Fruit fly (Drosophila melanogaster) whole organism, embryonic: ENCODE measurements around the gene bin.
A peak's percentile ranks its signal among the peaks of the same experiment; 100 is the strongest.

Experiments used
- Antp ChIP-seq: fragments of 200-800 bp; sonication (Bioruptor generic); optimal IDR thresholded peaks from 3 replicates; lab custom pipeline; 2016; ENCODE audit warnings: missing biosample characterization, missing genetic modification characterization
- CG10462 ChIP-seq: fragments of 200-800 bp; sonication (Bioruptor generic); optimal IDR thresholded peaks from 2 replicates; lab custom pipeline; 2016; ENCODE audit warnings: missing biosample characterization, missing genetic modification characterization
- CG10565 ChIP-seq: fragments of 200-800 bp; sonication (Bioruptor generic); optimal IDR thresholded peaks from 3 replicates; lab custom pipeline; 2016; ENCODE audit warnings: missing biosample characterization, mild to moderate bottlenecking, missing genetic modification characterization
- CG14860 ChIP-seq: fragments of 200-800 bp; sonication (Bioruptor generic); IDR thresholded peaks from 3 replicates; pipeline ENCODE4 v1.3.6; 2022; ENCODE audit warnings: missing biosample characterization, missing genetic modification characterization; ENCODE audit not compliant: partially characterized antibody
- CG1529 ChIP-seq: fragments of 200-800 bp; sonication (Bioruptor generic); optimal IDR thresholded peaks from 3 replicates; lab custom pipeline; 2018; ENCODE audit warnings: missing biosample characterization, missing genetic modification characterization
- CG16813 ChIP-seq: fragments of 200-800 bp; sonication (Bioruptor generic); IDR thresholded peaks from 3 replicates; pipeline ENCODE4 v1.3.6; 2022; ENCODE audit warnings: missing biosample characterization, missing genetic modification characterization; ENCODE audit not compliant: partially characterized antibody
- CG16863 ChIP-seq: fragments of 200-800 bp; sonication (Bioruptor generic); optimal IDR thresholded peaks from 3 replicates; lab custom pipeline; 2016; ENCODE audit warnings: missing biosample characterization, missing genetic modification characterization
- CG17186 ChIP-seq: fragments of 200-800 bp; sonication (Bioruptor generic); optimal IDR thresholded peaks from 3 replicates; lab custom pipeline; 2017; ENCODE audit warnings: missing biosample characterization, missing genetic modification reagents, missing genetic modification characterization
- CG1792 ChIP-seq: fragments of 200-800 bp; sonication (Bioruptor generic); optimal IDR thresholded peaks from 2 replicates; lab custom pipeline; 2016; ENCODE audit warnings: missing biosample characterization, missing genetic modification characterization
- CG18262 ChIP-seq: fragments of 200-800 bp; optimal IDR thresholded peaks from 3 replicates; lab custom pipeline; 2019; ENCODE audit warnings: missing biosample characterization, mild to moderate bottlenecking, missing genetic modification characterization, moderate library complexity
- CG2202 ChIP-seq: fragments of 200-800 bp; sonication (Bioruptor generic); optimal IDR thresholded peaks from 2 replicates; lab custom pipeline; 2018; ENCODE audit warnings: missing biosample characterization, mild to moderate bottlenecking, missing genetic modification characterization
- CG30403 ChIP-seq: fragments of 200-800 bp; sonication (Bioruptor generic); optimal IDR thresholded peaks from 3 replicates; lab custom pipeline; 2016; ENCODE audit warnings: missing biosample characterization, missing genetic modification characterization
- CG30431 ChIP-seq: fragments of 200-800 bp; sonication (Bioruptor generic); optimal IDR thresholded peaks from 2 replicates; lab custom pipeline; 2017; ENCODE audit warnings: missing biosample characterization, missing genetic modification characterization
- CG32772 ChIP-seq: fragments of 200-800 bp; sonication (Bioruptor generic); IDR thresholded peaks from 2 replicates; pipeline ENCODE4 v1.3.6; 2022; ENCODE audit warnings: missing biosample characterization, missing genetic modification characterization
- CG33213 ChIP-seq: fragments of 200-800 bp; sonication (Bioruptor generic); optimal IDR thresholded peaks from 3 replicates; lab custom pipeline; 2016; ENCODE audit warnings: missing biosample characterization, missing genetic modification characterization
- CG34224 ChIP-seq: fragments of 200-800 bp; sonication (Bioruptor generic); IDR thresholded peaks from 3 replicates; pipeline ENCODE4 v1.3.6; 2022; ENCODE audit warnings: missing biosample characterization, missing genetic modification characterization; ENCODE audit not compliant: partially characterized antibody
- CG34376 ChIP-seq: fragments of 200-800 bp; sonication (Bioruptor generic); optimal IDR thresholded peaks from 2 replicates; lab custom pipeline; 2018; ENCODE audit warnings: missing biosample characterization, mild to moderate bottlenecking, missing genetic modification characterization
- CG4328 ChIP-seq: fragments of 200-800 bp; sonication (Bioruptor generic); optimal IDR thresholded peaks from 3 replicates; lab custom pipeline; 2017; ENCODE audit warnings: missing biosample characterization, missing genetic modification reagents, missing genetic modification characterization
- CG4360 ChIP-seq: fragments of 200-800 bp; sonication (Bioruptor generic); IDR thresholded peaks from 2 replicates; pipeline ENCODE4 v1.3.6; 2022; ENCODE audit warnings: missing biosample characterization, missing genetic modification characterization
- CG43689 ChIP-seq: fragments of 200-800 bp; sonication (Bioruptor generic); IDR thresholded peaks from 2 replicates; pipeline ENCODE4 v1.3.6; 2022; ENCODE audit warnings: missing biosample characterization, missing genetic modification characterization
- CG5953 ChIP-seq: fragments of 200-800 bp; sonication (Bioruptor generic); IDR thresholded peaks from 2 replicates; pipeline ENCODE4 v1.3.6; 2022; ENCODE audit warnings: missing biosample characterization, missing genetic modification characterization
- CG6683 ChIP-seq: fragments of 200-800 bp; sonication (Bioruptor generic); optimal IDR thresholded peaks from 2 replicates; lab custom pipeline; 2017; ENCODE audit warnings: missing biosample characterization, mild to moderate bottlenecking, missing genetic modification characterization, missing genetic modification reagents
- CG7357 ChIP-seq: fragments of 200-800 bp; sonication (Bioruptor generic); IDR thresholded peaks from 3 replicates; pipeline ENCODE4 v1.3.6; 2022; ENCODE audit warnings: missing biosample characterization, missing genetic modification characterization
- CG7556 ChIP-seq: fragments of 200-800 bp; sonication (Bioruptor generic); optimal IDR thresholded peaks from 2 replicates; lab custom pipeline; 2017; ENCODE audit warnings: missing biosample characterization, mild to moderate bottlenecking, missing genetic modification characterization
- CG8765 ChIP-seq: fragments of 200-800 bp; sonication (Bioruptor generic); IDR thresholded peaks from 2 replicates; pipeline ENCODE4 v1.3.6; 2022; ENCODE audit warnings: missing biosample characterization, missing genetic modification characterization
- CG9797 ChIP-seq: fragments of 200-800 bp; sonication (Bioruptor generic); optimal IDR thresholded peaks from 3 replicates; lab custom pipeline; 2018; ENCODE audit warnings: missing biosample characterization, mild to moderate bottlenecking, missing genetic modification characterization
- Doc3 ChIP-seq: fragments of 200-800 bp; sonication (Bioruptor generic); IDR thresholded peaks from 3 replicates; pipeline ENCODE4 v1.3.6; 2022; ENCODE audit warnings: missing biosample characterization, missing genetic modification characterization; ENCODE audit not compliant: partially characterized antibody
- E2f1 ChIP-seq: fragments of 200-800 bp; sonication (Bioruptor generic); IDR thresholded peaks from 2 replicates; pipeline ENCODE4 v1.3.6; 2022; ENCODE audit warnings: missing biosample characterization, missing genetic modification characterization
- MBD-R2 ChIP-seq: fragments of 200-800 bp; sonication (Bioruptor generic); IDR thresholded peaks from 2 replicates; pipeline ENCODE4 v1.3.6; 2022; ENCODE audit warnings: missing biosample characterization, missing genetic modification characterization
- Med ChIP-seq: fragments of 200-800 bp; sonication (Bioruptor generic); peaks from one replicate; lab custom pipeline; 2016; ENCODE audit warnings: missing biosample characterization, missing genetic modification characterization, mild to moderate bottlenecking, inconsistent platforms, moderate library complexity
- Myb ChIP-seq: fragments of 200-800 bp; sonication (Bioruptor generic); optimal IDR thresholded peaks from 2 replicates; lab custom pipeline; 2016; ENCODE audit warnings: missing biosample characterization, missing genetic modification characterization
- Nf-YC ChIP-seq: fragments of 200-800 bp; optimal IDR thresholded peaks from 3 replicates; lab custom pipeline; 2019; ENCODE audit warnings: missing biosample characterization, mild to moderate bottlenecking, missing genetic modification characterization, moderate library complexity
- NfI ChIP-seq: fragments of 200-800 bp; sonication (Bioruptor generic); optimal IDR thresholded peaks from 3 replicates; lab custom pipeline; 2018; ENCODE audit warnings: missing biosample characterization, mild to moderate bottlenecking, missing genetic modification characterization, moderate library complexity
- Oaz ChIP-seq: fragments of 200-800 bp; sonication (Bioruptor generic); IDR thresholded peaks from 2 replicates; pipeline ENCODE4 v1.3.6; 2022; ENCODE audit warnings: missing biosample characterization, missing genetic modification characterization
- Xbp1 ChIP-seq: fragments of 200-800 bp; sonication (Bioruptor generic); optimal IDR thresholded peaks from 3 replicates; lab custom pipeline; 2016; ENCODE audit warnings: missing biosample characterization, mild to moderate bottlenecking, missing genetic modification characterization
- YL-1 ChIP-seq: fragments of 200-800 bp; sonication (Bioruptor generic); optimal IDR thresholded peaks from 3 replicates; lab custom pipeline; 2017; ENCODE audit warnings: missing biosample characterization, mild to moderate bottlenecking, missing genetic modification characterization
- amos ChIP-seq: fragments of 200-800 bp; sonication (Bioruptor generic); IDR thresholded peaks from 2 replicates; pipeline ENCODE4 v1.3.6; 2022; ENCODE audit warnings: missing biosample characterization, missing genetic modification characterization; ENCODE audit not compliant: partially characterized antibody
- ap ChIP-seq: fragments of 200-800 bp; sonication (Bioruptor generic); IDR thresholded peaks from 2 replicates; pipeline ENCODE4 v1.3.6; 2022; ENCODE audit warnings: missing biosample characterization, missing genetic modification characterization
- chinmo ChIP-seq: fragments of 200-800 bp; sonication (Bioruptor generic); IDR thresholded peaks from 4 replicates; pipeline ENCODE4 v1.3.6; 2022; ENCODE audit warnings: missing biosample characterization, missing genetic modification characterization; ENCODE audit not compliant: partially characterized antibody
- ci ChIP-seq: fragments of 200-800 bp; sonication (Bioruptor generic); IDR thresholded peaks from 3 replicates; pipeline ENCODE4 v1.3.6; 2022; ENCODE audit warnings: missing biosample characterization, missing genetic modification characterization
- corto ChIP-seq: fragments of 200-800 bp; sonication (Bioruptor generic); optimal IDR thresholded peaks from 2 replicates; lab custom pipeline; 2016; ENCODE audit warnings: missing biosample characterization, mild to moderate bottlenecking, missing genetic modification characterization, moderate library complexity
- dan ChIP-seq: fragments of 200-800 bp; sonication (Bioruptor generic); IDR thresholded peaks from 2 replicates; pipeline ENCODE4 v1.3.6; 2022; ENCODE audit warnings: missing biosample characterization, missing genetic modification characterization
- dpn ChIP-seq, 2 experiments: fragments of 200-800 bp; sonication (Bioruptor generic); optimal IDR thresholded peaks; 3 replicates each; lab custom pipeline; 2016; ENCODE audit warnings: missing biosample characterization in 2 of 2, missing genetic modification characterization in 2 of 2
- fd102C ChIP-seq: fragments of 200-800 bp; sonication (Bioruptor generic); optimal IDR thresholded peaks from 2 replicates; lab custom pipeline; 2018; ENCODE audit warnings: missing biosample characterization, mild to moderate bottlenecking, missing genetic modification characterization, moderate library complexity
- ham ChIP-seq: fragments of 200-800 bp; sonication (Bioruptor generic); IDR thresholded peaks from 2 replicates; pipeline ENCODE4 v1.3.6; 2022; ENCODE audit warnings: missing biosample characterization, missing genetic modification characterization
- lmd ChIP-seq: fragments of 200-800 bp; sonication (Bioruptor generic); IDR thresholded peaks from 2 replicates; pipeline ENCODE4 v1.3.6; 2022; ENCODE audit warnings: missing biosample characterization, missing genetic modification characterization
- maf-S ChIP-seq: fragments of 200-800 bp; sonication (Bioruptor generic); optimal IDR thresholded peaks from 2 replicates; lab custom pipeline; 2016; ENCODE audit warnings: missing biosample characterization, missing genetic modification characterization
- sug ChIP-seq: fragments of 200-800 bp; optimal IDR thresholded peaks from 2 replicates; lab custom pipeline; 2019; ENCODE audit warnings: missing biosample characterization, mild to moderate bottlenecking, missing genetic modification characterization, moderate library complexity
- wek ChIP-seq: fragments of 200-800 bp; sonication (Bioruptor generic); optimal IDR thresholded peaks from 3 replicates; lab custom pipeline; 2018; ENCODE audit warnings: missing biosample characterization, mild to moderate bottlenecking, missing genetic modification characterization, moderate library complexity

Gene bin

dm6 chr3L:6964488-6965152, 25.8 kb upstream of the bin start, which contains the start of gene sgl (continued):
- TF ChIP-seq maf-S (GFP tag; lab: Kevin White, UChicago) (no peak), CG8765 (GFP tag; lab: Robert Waterston, UW) (0 out of 2 replicates have a peak, but pooled peaks have one; percentile 5), E2f1 (GFP tag; lab: Robert Waterston, UW) (no peak), ham (no peak), CG1529 (GFP tag; lab: Kevin White, UChicago) (no peak), CG30403 (GFP tag; lab: Kevin White, UChicago) (no peak), CG16813 (GFP tag; lab: Robert Waterston, UW) (0 out of 3 replicates have a peak, but pooled peaks have one; percentile 25), Myb (peak; percentile 37), CG16863 (GFP tag; lab: Kevin White, UChicago) (no peak), CG7556 (GFP tag; lab: Kevin White, UChicago) (no peak), sug (peak; percentile 37), CG32772 (GFP tag; lab: Robert Waterston, UW) (0 out of 2 replicates have a peak, but pooled peaks have one; percentile 14), MBD-R2 (no peak), CG6683 (GFP tag; lab: Kevin White, UChicago) (peak; percentile 50), Xbp1 (GFP tag; lab: Kevin White, UChicago) (peak; percentile 11), CG2202 (tag; lab: Kevin White, UChicago) (no peak), dpn (GFP tag; optimal IDR thresholded peaks at IDR 0.05; lab: Kevin White, UChicago) (peak in 1 of 2 experiments; percentile 42), CG33213 (GFP tag; lab: Kevin White, UChicago) (peak; percentile 83), CG10462 (no peak), Med (GFP tag; lab: Kevin White, UChicago) (peak; percentile 91), dan (GFP tag; lab: Robert Waterston, UW) (no peak), CG17186 (GFP tag; lab: Kevin White, UChicago) (no peak), lmd (GFP tag; lab: Robert Waterston, UW) (no peak), CG34224 (peak; percentile 72; the same call in 2 of the 3 replicates), Antp (peak; percentile 35), CG14860 (no peak), CG1792 (GFP tag; lab: Kevin White, UChicago) (no peak), Doc3 (GFP tag; lab: Robert Waterston, UW) (peak; percentile 43; the same call in 1 of the 3 replicates), CG30431 (GFP tag; lab: Kevin White, UChicago) (no peak), CG10565 (no peak), CG34376 (GFP tag; lab: Kevin White, UChicago) (peak; percentile 77), NfI (GFP tag; lab: Kevin White, UChicago) (peak; percentile 14), Nf-YC (tag; lab: Kevin White, UChicago) (peak; percentile 100), CG4328 (GFP tag; lab: Kevin White, UChicago) (no peak), Oaz (no peak), YL-1 (GFP tag; lab: Kevin White, UChicago) (peak; percentile 43), ap (GFP tag; lab: Robert Waterston, UW) (no peak), chinmo (peak; percentile 93; the same call in 3 of the 4 replicates), CG5953 (0 out of 2 replicates have a peak, but pooled peaks have one; percentile 37), ci (peak; percentile 76), CG9797 (peak; percentile 99), wek (GFP tag; lab: Kevin White, UChicago) (peak; percentile 29), CG7357 (no peak), amos (GFP tag; lab: Robert Waterston, UW) (peak; percentile 58; the same call in 1 of the 2 replicates), CG43689 (GFP tag; lab: Robert Waterston, UW) (no peak), CG4360 (GFP tag; lab: Robert Waterston, UW) (peak; percentile 80), corto (GFP tag; lab: Kevin White, UChicago) (no peak), fd102C (GFP tag; lab: Kevin White, UChicago) (no peak), CG18262 (tag; lab: Kevin White, UChicago) (peak; percentile 41)
